Fruit fly (Drosophila melanogaster) whole organism, embryonic: ENCODE data around the gene CG4476.

ENCODE experiments used
- B-H1 ChIP-seq: fragments of 200-800 bp; sonication (Bioruptor generic); IDR thresholded peaks from 3 replicates; pipeline ENCODE4 v1.3.6; 2022; ENCODE audit warnings: missing biosample characterization, missing genetic modification characterization
- CG10654 ChIP-seq: fragments of 200-800 bp; sonication (Bioruptor generic); optimal IDR thresholded peaks from 2 replicates; lab custom pipeline; 2016; ENCODE audit warnings: missing biosample characterization, missing genetic modification characterization
- CG11560 ChIP-seq: fragments of 200-800 bp; sonication (Bioruptor generic); IDR thresholded peaks from 3 replicates; pipeline ENCODE4 v1.3.6; 2022; ENCODE audit warnings: missing biosample characterization, missing genetic modification characterization
- CG13123 ChIP-seq: fragments of 200-800 bp; sonication (Bioruptor generic); optimal IDR thresholded peaks from 2 replicates; lab custom pipeline; 2016; ENCODE audit warnings: missing biosample characterization, missing genetic modification characterization
- CG15269 ChIP-seq: fragments of 200-800 bp; sonication (Bioruptor generic); optimal IDR thresholded peaks from 2 replicates; lab custom pipeline; 2018; ENCODE audit warnings: missing biosample characterization, mild to moderate bottlenecking, missing genetic modification characterization, moderate library complexity
- CG15601 ChIP-seq: fragments of 200-800 bp; sonication (Bioruptor generic); optimal IDR thresholded peaks from 3 replicates; lab custom pipeline; 2019; ENCODE audit warnings: missing biosample characterization, mild to moderate bottlenecking, missing genetic modification characterization, moderate library complexity
- CG1647 ChIP-seq: fragments of 200-800 bp; sonication (Bioruptor generic); optimal IDR thresholded peaks from 3 replicates; lab custom pipeline; 2016; ENCODE audit warnings: missing biosample characterization, missing genetic modification characterization
- CG16813 ChIP-seq: fragments of 200-800 bp; sonication (Bioruptor generic); IDR thresholded peaks from 3 replicates; pipeline ENCODE4 v1.3.6; 2022; ENCODE audit warnings: missing biosample characterization, missing genetic modification characterization; ENCODE audit not compliant: partially characterized antibody
- CG17361 ChIP-seq: fragments of 200-800 bp; sonication (Bioruptor generic); IDR thresholded peaks from 3 replicates; pipeline ENCODE4 v1.3.6; 2022; ENCODE audit warnings: missing biosample characterization, missing genetic modification characterization
- CG17385 ChIP-seq: fragments of 200-800 bp; sonication (Bioruptor generic); optimal IDR thresholded peaks from 3 replicates; lab custom pipeline; 2018; ENCODE audit warnings: missing biosample characterization, mild to moderate bottlenecking, missing genetic modification characterization
- CG18262 ChIP-seq: fragments of 200-800 bp; optimal IDR thresholded peaks from 3 replicates; lab custom pipeline; 2019; ENCODE audit warnings: missing biosample characterization, mild to moderate bottlenecking, missing genetic modification characterization, moderate library complexity
- CG18599 ChIP-seq: fragments of 200-800 bp; sonication (Bioruptor generic); optimal IDR thresholded peaks from 3 replicates; lab custom pipeline; 2017; ENCODE audit warnings: missing biosample characterization, missing genetic modification characterization, mild to moderate bottlenecking, moderate library complexity, missing genetic modification reagents
- CG2202 ChIP-seq: fragments of 200-800 bp; sonication (Bioruptor generic); optimal IDR thresholded peaks from 2 replicates; lab custom pipeline; 2018; ENCODE audit warnings: missing biosample characterization, mild to moderate bottlenecking, missing genetic modification characterization
- CG2678 ChIP-seq: fragments of 200-800 bp; sonication (Bioruptor generic); optimal IDR thresholded peaks from 3 replicates; lab custom pipeline; 2019; ENCODE audit warnings: missing biosample characterization, mild to moderate bottlenecking, missing genetic modification characterization, moderate library complexity
- CG3281 ChIP-seq: fragments of 200-800 bp; sonication (Bioruptor generic); optimal IDR thresholded peaks from 3 replicates; lab custom pipeline; 2017; ENCODE audit warnings: missing biosample characterization, mild to moderate bottlenecking, missing genetic modification characterization
- CG43689 ChIP-seq: fragments of 200-800 bp; sonication (Bioruptor generic); IDR thresholded peaks from 2 replicates; pipeline ENCODE4 v1.3.6; 2022; ENCODE audit warnings: missing biosample characterization, missing genetic modification characterization
- CG4404 ChIP-seq: fragments of 200-800 bp; sonication (Bioruptor generic); IDR thresholded peaks from 2 replicates; pipeline ENCODE4 v1.3.6; 2022; ENCODE audit warnings: missing biosample characterization, missing genetic modification characterization
- CG6765 ChIP-seq: fragments of 200-800 bp; sonication (Bioruptor generic); optimal IDR thresholded peaks from 3 replicates; lab custom pipeline; 2017; ENCODE audit warnings: missing biosample characterization, mild to moderate bottlenecking, missing genetic modification characterization
- CG8944 ChIP-seq: fragments of 200-800 bp; sonication (Bioruptor generic); optimal IDR thresholded peaks from 3 replicates; lab custom pipeline; 2016; ENCODE audit warnings: missing biosample characterization, missing genetic modification characterization
- CG9932 ChIP-seq: fragments of 200-800 bp; sonication (Bioruptor generic); IDR thresholded peaks from 2 replicates; pipeline ENCODE4 v1.3.6; 2022; ENCODE audit warnings: missing biosample characterization, missing genetic modification characterization
- CrebB ChIP-seq: fragments of 200-800 bp; sonication (Bioruptor generic); optimal IDR thresholded peaks from 3 replicates; lab custom pipeline; 2018; ENCODE audit warnings: missing biosample characterization, mild to moderate bottlenecking, missing genetic modification characterization
- Deaf1 ChIP-seq: fragments of 200-800 bp; optimal IDR thresholded peaks from 3 replicates; lab custom pipeline; 2019; ENCODE audit warnings: missing biosample characterization, mild to moderate bottlenecking, missing genetic modification characterization, moderate library complexity
- E2f1 ChIP-seq: fragments of 200-800 bp; sonication (Bioruptor generic); IDR thresholded peaks from 2 replicates; pipeline ENCODE4 v1.3.6; 2022; ENCODE audit warnings: missing biosample characterization, missing genetic modification characterization
- Ets65A ChIP-seq: fragments of 200-800 bp; sonication (Bioruptor generic); peaks from one replicate; lab custom pipeline; 2016; ENCODE audit warnings: missing biosample characterization, missing genetic modification characterization
- Hmr ChIP-seq: fragments of 200-800 bp; sonication (Bioruptor generic); optimal IDR thresholded peaks from 3 replicates; lab custom pipeline; 2017; ENCODE audit warnings: mild to moderate bottlenecking, missing biosample characterization, missing genetic modification reagents, missing genetic modification characterization
- Hr78 ChIP-seq, 2 experiments: fragments of 200-800 bp in 1 of 2; fragments of >200 bp in 1 of 2; sonication (Bioruptor generic) in 1 of 2; optimal IDR thresholded peaks; 2 replicates each; lab custom pipeline; 2017 to 2019; ENCODE audit warnings: missing biosample characterization in 2 of 2, missing genetic modification characterization in 2 of 2, mild to moderate bottlenecking in 1 of 2, moderate library complexity in 1 of 2
- Lhr ChIP-seq: fragments of 200-800 bp; sonication (Bioruptor generic); optimal IDR thresholded peaks from 3 replicates; lab custom pipeline; 2017; ENCODE audit warnings: mild to moderate bottlenecking, missing biosample characterization, missing genetic modification reagents, missing genetic modification characterization
- Lim3 ChIP-seq: fragments of 200-800 bp; sonication (Bioruptor generic); IDR thresholded peaks from 2 replicates; pipeline ENCODE4 v1.3.6; 2022; ENCODE audit warnings: missing biosample characterization, missing genetic modification characterization
- Meics ChIP-seq: fragments of 200-800 bp; sonication (Bioruptor generic); optimal IDR thresholded peaks from 2 replicates; lab custom pipeline; 2017; ENCODE audit warnings: missing biosample characterization, mild to moderate bottlenecking, missing genetic modification characterization
- Nf-YB ChIP-seq: fragments of 200-800 bp; sonication (Bioruptor generic); optimal IDR thresholded peaks from 3 replicates; lab custom pipeline; 2019; ENCODE audit warnings: missing biosample characterization, mild to moderate bottlenecking, missing genetic modification characterization, moderate library complexity
- Sry-β ChIP-seq: fragments of 200-800 bp; sonication (Bioruptor generic); optimal IDR thresholded peaks from 2 replicates; lab custom pipeline; 2018; ENCODE audit warnings: missing biosample characterization, mild to moderate bottlenecking, missing genetic modification characterization, moderate library complexity
- Usf ChIP-seq: fragments of 200-800 bp; sonication (Bioruptor generic); optimal IDR thresholded peaks from 2 replicates; lab custom pipeline; 2017; ENCODE audit warnings: missing genotype, missing biosample characterization, missing genetic modification characterization
- abd-A ChIP-seq: fragments of 200-800 bp; sonication (Bioruptor generic); optimal IDR thresholded peaks from 3 replicates; lab custom pipeline; 2019; ENCODE audit warnings: missing biosample characterization, mild to moderate bottlenecking, missing genetic modification characterization, moderate library complexity
- cad ChIP-seq: fragments of >200 bp; optimal IDR thresholded peaks from 2 replicates; lab custom pipeline; 2017; ENCODE audit warnings: missing biosample characterization, missing genetic modification characterization
- caup ChIP-seq: fragments of 200-800 bp; sonication (Bioruptor generic); optimal IDR thresholded peaks from 3 replicates; lab custom pipeline; 2017; ENCODE audit warnings: missing biosample characterization, mild to moderate bottlenecking, missing genetic modification characterization, moderate library complexity; ENCODE audit not compliant: severe bottlenecking
- chm ChIP-seq: fragments of 200-800 bp; sonication (Bioruptor generic); IDR thresholded peaks from 2 replicates; pipeline ENCODE4 v1.3.6; 2022; ENCODE audit warnings: missing biosample characterization, missing genetic modification characterization
- cwo ChIP-seq: fragments of 200-800 bp; sonication (Bioruptor generic); optimal IDR thresholded peaks from 3 replicates; lab custom pipeline; 2017; ENCODE audit warnings: missing biosample characterization, missing genetic modification characterization, mild to moderate bottlenecking, moderate library complexity, missing genetic modification reagents
- dm ChIP-seq: fragments of 200-800 bp; sonication (Bioruptor generic); optimal IDR thresholded peaks from 3 replicates; lab custom pipeline; 2016; ENCODE audit warnings: missing biosample characterization, missing genetic modification characterization
- emc ChIP-seq: fragments of 200-800 bp; sonication (Bioruptor generic); optimal IDR thresholded peaks from 2 replicates; lab custom pipeline; 2016; ENCODE audit warnings: missing biosample characterization, missing genetic modification characterization
- ewg ChIP-seq: fragments of 200-800 bp; sonication (Bioruptor generic); optimal IDR thresholded peaks from 3 replicates; lab custom pipeline; 2017; ENCODE audit warnings: mild to moderate bottlenecking, missing biosample characterization, missing genetic modification reagents, missing genetic modification characterization
- lab ChIP-seq: fragments of 200-800 bp; sonication (Bioruptor generic); optimal IDR thresholded peaks from 3 replicates; lab custom pipeline; 2017; ENCODE audit warnings: missing biosample characterization, missing genetic modification characterization, mild to moderate bottlenecking, moderate library complexity, missing genetic modification reagents
- lmd ChIP-seq: fragments of 200-800 bp; sonication (Bioruptor generic); IDR thresholded peaks from 2 replicates; pipeline ENCODE4 v1.3.6; 2022; ENCODE audit warnings: missing biosample characterization, missing genetic modification characterization
- maf-S ChIP-seq: fragments of 200-800 bp; sonication (Bioruptor generic); optimal IDR thresholded peaks from 2 replicates; lab custom pipeline; 2016; ENCODE audit warnings: missing biosample characterization, missing genetic modification characterization
- sens ChIP-seq: fragments of 200-800 bp; sonication (Bioruptor generic); peaks from one replicate; lab custom pipeline; 2016; ENCODE audit warnings: missing biosample characterization, missing genetic modification characterization
- slbo ChIP-seq: fragments of 200-800 bp; sonication (Bioruptor generic); IDR thresholded peaks from 2 replicates; pipeline ENCODE4 v1.3.6; 2022; ENCODE audit warnings: missing biosample characterization, missing genetic modification characterization
- stc ChIP-seq: fragments of 200-800 bp; sonication (Bioruptor generic); IDR thresholded peaks from 2 replicates; pipeline ENCODE4 v1.3.6; 2022; ENCODE audit warnings: missing biosample characterization, missing genetic modification characterization

CG4476 gene

DNA sequence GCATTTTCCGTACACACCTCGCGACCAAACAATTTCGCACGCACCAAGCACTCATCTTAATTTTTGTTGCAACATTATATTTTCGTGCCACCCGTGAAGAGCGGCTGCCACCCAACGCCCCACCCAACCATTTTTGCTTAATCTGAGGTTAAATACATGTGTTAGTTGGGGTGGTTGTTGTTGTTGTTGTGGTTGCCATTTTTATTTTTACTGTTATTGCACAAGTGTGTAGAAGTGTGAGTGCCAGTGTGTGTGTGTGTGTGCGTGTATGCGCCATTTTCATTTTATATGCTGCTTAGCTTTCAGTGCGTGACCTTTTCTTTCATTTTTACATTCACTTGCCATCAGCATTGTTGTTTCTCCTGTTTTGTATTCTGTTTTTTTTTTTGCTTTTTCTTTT is 23.1 kb upstream of the CG4476 start:
- no peak for TF ChIP-seq maf-S
- TF ChIP-seq CG1647 (GFP tag; lab: Kevin White, UChicago): no peak
- TF ChIP-seq sens: no peak
- TF ChIP-seq CG16813 (GFP tag; lab: Robert Waterston, UW): no peak
- TF ChIP-seq Lim3 (GFP tag; lab: Robert Waterston, UW): no peak
- no peak for TF ChIP-seq CG9932 (GFP tag; lab: Robert Waterston, UW)
- no peak for TF ChIP-seq CG10654
- peak; percentile 90 for TF ChIP-seq abd-A (tag; lab: Kevin White, UChicago)

dm6 chr3L:9193003-9193402 is 18.7 kb upstream of the CG4476 start:
- peak; percentile 71 for TF ChIP-seq Deaf1 (tag; lab: Kevin White, UChicago)
- peak; percentile 28 for TF ChIP-seq Hmr
- no peak for TF ChIP-seq Usf
- no peak for TF ChIP-seq CrebB (tag; lab: Kevin White, UChicago)
- no peak for TF ChIP-seq emc (GFP tag; lab: Kevin White, UChicago)
- TF ChIP-seq lab: peak; percentile 45
- no peak for TF ChIP-seq Lhr (GFP tag; lab: Kevin White, UChicago)
- no peak for TF ChIP-seq CG17385 (GFP tag; lab: Kevin White, UChicago)
- no peak for TF ChIP-seq chm (GFP tag; lab: Robert Waterston, UW)
- TF ChIP-seq CG11560 (tag; lab: Robert Waterston, UW): no peak
- TF ChIP-seq cad (GFP tag; lab: Kevin White, UChicago): no peak
- no peak for TF ChIP-seq CG8944 (GFP tag; lab: Kevin White, UChicago)
- TF ChIP-seq ewg (GFP tag; lab: Kevin White, UChicago): no peak
- TF ChIP-seq CG2202 (tag; lab: Kevin White, UChicago): no peak
- no peak for TF ChIP-seq Hr78 (GFP tag; optimal IDR thresholded peaks at IDR 0.05; lab: Kevin White, UChicago)
- TF ChIP-seq E2f1: no peak
- no peak for TF ChIP-seq CG15601 (tag; lab: Kevin White, UChicago)
- TF ChIP-seq Meics (GFP tag; lab: Kevin White, UChicago): peak; percentile 38
- TF ChIP-seq caup (GFP tag; lab: Kevin White, UChicago): no peak
- no peak for TF ChIP-seq Ets65A (GFP tag; lab: Kevin White, UChicago)
- no peak for TF ChIP-seq Nf-YB (GFP tag; lab: Kevin White, UChicago)
- TF ChIP-seq CG18262 (tag; lab: Kevin White, UChicago): no peak
- TF ChIP-seq dm (GFP tag; lab: Kevin White, UChicago): no peak
- TF ChIP-seq CG43689 (GFP tag; lab: Robert Waterston, UW): no peak
- TF ChIP-seq sens: no peak
- TF ChIP-seq Sry-β: no peak
- peak; percentile 6 for TF ChIP-seq CG3281 (GFP tag; lab: Kevin White, UChicago)
- TF ChIP-seq CG2678 (tag; lab: Kevin White, UChicago): peak; percentile 33
- no peak for TF ChIP-seq CG17361
- TF ChIP-seq slbo (GFP tag; lab: Robert Waterston, UW): 0 out of 2 replicates have a peak, but pooled peaks have one; percentile 13
- TF ChIP-seq CG6765 (GFP tag; lab: Kevin White, UChicago): no peak
- TF ChIP-seq cwo: peak; percentile 3
- TF ChIP-seq CG15269: no peak
- TF ChIP-seq CG4404 (GFP tag; lab: Robert Waterston, UW): no peak
- TF ChIP-seq CG13123 (GFP tag; lab: Kevin White, UChicago): no peak
- no peak for TF ChIP-seq lmd (GFP tag; lab: Robert Waterston, UW)
- TF ChIP-seq B-H1: no peak
- TF ChIP-seq stc (GFP tag; lab: Robert Waterston, UW): no peak
- TF ChIP-seq CG18599 (GFP tag; lab: Kevin White, UChicago): peak; percentile 66
- TF ChIP-seq, all 482 proteins: peak for 9
